Fruit fly (Drosophila melanogaster) whole organism, embryonic: ENCODE results near the gene Acyp2.
A peak's percentile ranks its signal among the peaks of the same experiment; 100 is the strongest.

Source experiments
- BEAF-32 ChIP-seq: fragments of 200-800 bp; sonication (Bioruptor generic); optimal IDR thresholded peaks from 3 replicates; lab custom pipeline; 2017; ENCODE audit warnings: missing biosample characterization, missing genetic modification characterization, mild to moderate bottlenecking, moderate library complexity, missing genetic modification reagents
- CG1024 ChIP-seq: fragments of 200-800 bp; sonication (Bioruptor generic); IDR thresholded peaks from 2 replicates; pipeline ENCODE4 v1.3.6; 2022; ENCODE audit warnings: missing biosample characterization, missing genetic modification characterization
- CG10267 ChIP-seq: fragments of 200-800 bp; sonication (Bioruptor generic); optimal IDR thresholded peaks from 2 replicates; lab custom pipeline; 2018; ENCODE audit warnings: missing biosample characterization, mild to moderate bottlenecking, missing genetic modification characterization, moderate library complexity
- CG10979 ChIP-seq: fragments of 200-800 bp; sonication (Bioruptor generic); optimal IDR thresholded peaks from 2 replicates; lab custom pipeline; 2018; ENCODE audit warnings: missing biosample characterization, mild to moderate bottlenecking, missing genetic modification characterization, moderate library complexity
- CG11398 ChIP-seq: fragments of 200-800 bp; sonication (Bioruptor generic); optimal IDR thresholded peaks from 2 replicates; lab custom pipeline; 2016; ENCODE audit warnings: missing biosample characterization, missing genetic modification characterization
- CG11456 ChIP-seq: fragments of 200-800 bp; sonication (Bioruptor generic); IDR thresholded peaks from 3 replicates; pipeline ENCODE4 v1.3.6; 2022; ENCODE audit warnings: missing biosample characterization, missing genetic modification characterization
- CG12744 ChIP-seq: fragments of 200-800 bp; sonication (Bioruptor generic); optimal IDR thresholded peaks from 2 replicates; lab custom pipeline; 2016; ENCODE audit warnings: missing biosample characterization, missing genetic modification characterization
- CG12769 ChIP-seq: fragments of 200-800 bp; sonication (Bioruptor generic); optimal IDR thresholded peaks from 2 replicates; lab custom pipeline; 2019; ENCODE audit warnings: missing biosample characterization, mild to moderate bottlenecking, missing genetic modification characterization, moderate library complexity
- CG14667 ChIP-seq: fragments of 200-800 bp; sonication (Bioruptor generic); IDR thresholded peaks from 2 replicates; pipeline ENCODE4 v1.3.6; 2022; ENCODE audit warnings: missing biosample characterization, missing genetic modification characterization
- CG14965 ChIP-seq: fragments of 200-800 bp; sonication (Bioruptor generic); optimal IDR thresholded peaks from 2 replicates; lab custom pipeline; 2016; ENCODE audit warnings: missing biosample characterization, missing genetic modification characterization, borderline replicate concordance
- CG15269 ChIP-seq: fragments of 200-800 bp; sonication (Bioruptor generic); optimal IDR thresholded peaks from 2 replicates; lab custom pipeline; 2018; ENCODE audit warnings: missing biosample characterization, mild to moderate bottlenecking, missing genetic modification characterization, moderate library complexity
- CG17186 ChIP-seq: fragments of 200-800 bp; sonication (Bioruptor generic); optimal IDR thresholded peaks from 3 replicates; lab custom pipeline; 2017; ENCODE audit warnings: missing biosample characterization, missing genetic modification reagents, missing genetic modification characterization
- CG17359 ChIP-seq: fragments of 200-800 bp; sonication (Bioruptor generic); optimal IDR thresholded peaks from 3 replicates; lab custom pipeline; 2018; ENCODE audit warnings: missing biosample characterization, mild to moderate bottlenecking, missing genetic modification characterization, moderate library complexity
- CG17829 ChIP-seq: fragments of 200-800 bp; optimal IDR thresholded peaks from 2 replicates; lab custom pipeline; 2019; ENCODE audit warnings: missing biosample characterization, mild to moderate bottlenecking, missing genetic modification characterization, moderate library complexity
- CG18011 ChIP-seq: fragments of 200-800 bp; sonication (Bioruptor generic); optimal IDR thresholded peaks from 2 replicates; lab custom pipeline; 2017; ENCODE audit warnings: missing biosample characterization, missing genetic modification characterization, mild to moderate bottlenecking, moderate library complexity, missing genotype
- CG3847 ChIP-seq: fragments of 200-800 bp; sonication (Bioruptor generic); IDR thresholded peaks from 2 replicates; pipeline ENCODE4 v1.3.6; 2022; ENCODE audit warnings: missing biosample characterization, missing genetic modification characterization
- CG42726 ChIP-seq: fragments of 200-800 bp; sonication (Bioruptor generic); IDR thresholded peaks from 2 replicates; pipeline ENCODE4 v1.3.6; 2022; ENCODE audit warnings: missing biosample characterization, missing genetic modification characterization; ENCODE audit not compliant: partially characterized antibody
- CG7556 ChIP-seq: fragments of 200-800 bp; sonication (Bioruptor generic); optimal IDR thresholded peaks from 2 replicates; lab custom pipeline; 2017; ENCODE audit warnings: missing biosample characterization, mild to moderate bottlenecking, missing genetic modification characterization
- CG7839 ChIP-seq: fragments of 200-800 bp; sonication (Bioruptor generic); optimal IDR thresholded peaks from 3 replicates; lab custom pipeline; 2018; ENCODE audit warnings: missing biosample characterization, mild to moderate bottlenecking, missing genetic modification characterization, moderate library complexity
- CG8089 ChIP-seq: fragments of 200-800 bp; sonication (Bioruptor generic); optimal IDR thresholded peaks from 3 replicates; lab custom pipeline; 2016; ENCODE audit warnings: missing biosample characterization, missing genetic modification characterization
- CG8290 ChIP-seq, 3 experiments: fragments of 200-800 bp; sonication (Bioruptor generic); optimal IDR thresholded peaks; 2 replicates each; lab custom pipeline; 2016 to 2019; ENCODE audit warnings: missing biosample characterization in 3 of 3, missing genetic modification characterization in 3 of 3, mild to moderate bottlenecking in 2 of 3, moderate library complexity in 1 of 3
- CG9609 ChIP-seq: fragments of 200-800 bp; sonication (Bioruptor generic); optimal IDR thresholded peaks from 3 replicates; lab custom pipeline; 2016; ENCODE audit warnings: missing biosample characterization, missing genetic modification characterization
- Chrac-16 ChIP-seq: fragments of 200-800 bp; sonication (Bioruptor generic); optimal IDR thresholded peaks from 3 replicates; lab custom pipeline; 2016; ENCODE audit warnings: missing biosample characterization, missing genetic modification characterization
- CoRest ChIP-seq: fragments of 200-800 bp; sonication (Bioruptor generic); optimal IDR thresholded peaks from 3 replicates; lab custom pipeline; 2018; ENCODE audit warnings: missing biosample characterization, mild to moderate bottlenecking, missing genetic modification characterization, moderate library complexity
- Doc3 ChIP-seq: fragments of 200-800 bp; sonication (Bioruptor generic); IDR thresholded peaks from 3 replicates; pipeline ENCODE4 v1.3.6; 2022; ENCODE audit warnings: missing biosample characterization, missing genetic modification characterization; ENCODE audit not compliant: partially characterized antibody
- Drgx ChIP-seq: fragments of 200-800 bp; sonication (Bioruptor generic); IDR thresholded peaks from 2 replicates; pipeline ENCODE4 v1.3.6; 2022; ENCODE audit warnings: missing biosample characterization, missing genetic modification characterization
- Gug ChIP-seq: fragments of 200-800 bp; sonication (Bioruptor generic); IDR thresholded peaks from 4 replicates; pipeline ENCODE4 v1.3.6; 2022; ENCODE audit warnings: missing biosample characterization, missing genetic modification characterization
- H2.0 ChIP-seq: fragments of 200-800 bp; sonication (Bioruptor generic); IDR thresholded peaks from 2 replicates; pipeline ENCODE4 v1.3.6; 2022; ENCODE audit warnings: missing biosample characterization, missing genetic modification characterization
- HLH3B ChIP-seq: fragments of 200-800 bp; sonication (Bioruptor generic); IDR thresholded peaks from 2 replicates; pipeline ENCODE4 v1.3.6; 2022; ENCODE audit warnings: missing biosample characterization, missing genetic modification characterization
- NfI ChIP-seq: fragments of 200-800 bp; sonication (Bioruptor generic); optimal IDR thresholded peaks from 3 replicates; lab custom pipeline; 2018; ENCODE audit warnings: missing biosample characterization, mild to moderate bottlenecking, missing genetic modification characterization, moderate library complexity
- Stat92E ChIP-seq, 3 experiments: fragments of >200 bp in 2 of 3; fragments of 200-800 bp in 1 of 3; sonication (Bioruptor generic) in 1 of 3; optimal IDR thresholded peaks; 2 replicates each; lab custom pipeline; 2017 to 2019; ENCODE audit warnings: missing biosample characterization in 3 of 3, missing genetic modification characterization in 3 of 3, mild to moderate bottlenecking in 1 of 3, moderate library complexity in 1 of 3
- Trl ChIP-seq, 3 experiments: fragments of >200 bp in 2 of 3; fragments of 200-800 bp in 1 of 3; sonication (Bioruptor generic) in 1 of 3; optimal IDR thresholded peaks; 2 replicates in 1 of 3; 3 replicates in 2 of 3; lab custom pipeline; 2016 to 2017; ENCODE audit warnings: missing biosample characterization in 1 of 3, missing genetic modification characterization in 1 of 3
- ab ChIP-seq: fragments of 200-800 bp; sonication (Bioruptor generic); optimal IDR thresholded peaks from 2 replicates; lab custom pipeline; 2016; ENCODE audit warnings: missing biosample characterization, missing genetic modification characterization
- al ChIP-seq: fragments of 200-800 bp; sonication (Bioruptor generic); IDR thresholded peaks from 2 replicates; pipeline ENCODE4 v1.3.6; 2022; ENCODE audit warnings: missing biosample characterization, missing genetic modification characterization
- ara ChIP-seq: fragments of 200-800 bp; sonication (Bioruptor generic); IDR thresholded peaks from 2 replicates; pipeline ENCODE4 v1.3.6; 2022; ENCODE audit warnings: missing biosample characterization, missing genetic modification characterization
- chinmo ChIP-seq: fragments of 200-800 bp; sonication (Bioruptor generic); IDR thresholded peaks from 4 replicates; pipeline ENCODE4 v1.3.6; 2022; ENCODE audit warnings: missing biosample characterization, missing genetic modification characterization; ENCODE audit not compliant: partially characterized antibody
- ci ChIP-seq: fragments of 200-800 bp; sonication (Bioruptor generic); IDR thresholded peaks from 3 replicates; pipeline ENCODE4 v1.3.6; 2022; ENCODE audit warnings: missing biosample characterization, missing genetic modification characterization
- dati ChIP-seq: fragments of 200-800 bp; sonication (Bioruptor generic); IDR thresholded peaks from 2 replicates; pipeline ENCODE4 v1.3.6; 2022; ENCODE audit warnings: missing biosample characterization, missing genetic modification characterization
- exex ChIP-seq: fragments of 200-800 bp; sonication (Bioruptor generic); optimal IDR thresholded peaks from 4 replicates; lab custom pipeline; 2018; ENCODE audit warnings: missing biosample characterization, mild to moderate bottlenecking, missing genetic modification characterization, moderate library complexity
- grn ChIP-seq: fragments of 200-800 bp; sonication (Bioruptor generic); optimal IDR thresholded peaks from 3 replicates; lab custom pipeline; 2017; ENCODE audit warnings: missing biosample characterization, missing genetic modification characterization
- gt ChIP-seq: fragments of 200-800 bp; sonication (Bioruptor generic); IDR thresholded peaks from 2 replicates; pipeline ENCODE4 v1.3.6; 2022; ENCODE audit warnings: missing biosample characterization, missing genetic modification characterization
- hkb ChIP-seq, 2 experiments: fragments of 200-800 bp in 1 of 2; fragments of >200 bp in 1 of 2; sonication (Bioruptor generic) in 1 of 2; IDR thresholded peaks in 1 of 2; optimal IDR thresholded peaks in 1 of 2; 2 replicates each; pipeline versions ENCODE4 v1.3.6 to Lab custom; 2017 to 2022; ENCODE audit warnings: missing biosample characterization in 1 of 2, missing genetic modification characterization in 1 of 2
- lmd ChIP-seq: fragments of 200-800 bp; sonication (Bioruptor generic); IDR thresholded peaks from 2 replicates; pipeline ENCODE4 v1.3.6; 2022; ENCODE audit warnings: missing biosample characterization, missing genetic modification characterization
- pan ChIP-seq, 4 experiments: fragments of >200 bp in 3 of 4; fragments of 200-800 bp in 1 of 4; sonication (Bioruptor generic) in 1 of 4; optimal IDR thresholded peaks in 3 of 4; IDR thresholded peaks in 1 of 4; 2 replicates each; pipeline versions ENCODE4 v1.3.6 to Lab custom; 2017 to 2022; ENCODE audit warnings: missing biosample characterization in 2 of 4, missing genetic modification characterization in 2 of 4, mixed read lengths in 1 of 4
- sens ChIP-seq: fragments of 200-800 bp; sonication (Bioruptor generic); peaks from one replicate; lab custom pipeline; 2016; ENCODE audit warnings: missing biosample characterization, missing genetic modification characterization
- so ChIP-seq: fragments of 200-800 bp; sonication (Bioruptor generic); IDR thresholded peaks from 3 replicates; pipeline ENCODE4 v1.3.6; 2022; ENCODE audit warnings: missing biosample characterization, missing genetic modification characterization
- ssp ChIP-seq: fragments of 200-800 bp; sonication (Bioruptor generic); IDR thresholded peaks from 2 replicates; pipeline ENCODE4 v1.3.6; 2022; ENCODE audit warnings: missing biosample characterization, missing genetic modification characterization
- trh ChIP-seq: fragments of 200-800 bp; sonication (Bioruptor generic); optimal IDR thresholded peaks from 2 replicates; lab custom pipeline; 2016; ENCODE audit warnings: missing biosample characterization, missing genetic modification characterization

Acyp2 gene

DNA sequence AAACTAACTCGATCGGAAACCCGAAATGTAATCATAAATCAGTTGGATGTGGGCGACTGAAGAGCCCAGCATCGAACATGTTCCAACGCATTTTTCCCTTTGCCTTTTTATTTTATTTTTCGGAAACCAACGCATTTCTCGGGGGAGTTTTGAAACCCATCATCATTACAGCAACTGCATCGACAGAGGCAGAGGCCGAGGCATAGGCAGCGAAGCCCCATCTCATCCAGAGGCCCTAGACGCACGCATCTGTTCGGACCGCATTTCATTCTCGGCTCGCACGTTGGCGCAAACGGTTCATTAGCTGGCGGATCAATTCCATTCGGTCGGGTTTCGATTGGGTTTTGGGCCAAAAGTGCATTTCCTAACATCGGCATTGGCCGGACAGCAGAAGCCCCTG lies 33.0 kb downstream of the Acyp2 start, which contains the start of gene CG4576 (continued):
- no peak for TF ChIP-seq Trl (optimal IDR thresholded peaks at IDR 0.05; lab: Kevin White, UChicago)
- TF ChIP-seq Trl (GFP tag; optimal IDR thresholded peaks at IDR 0.05; lab: Kevin White, UChicago), result no peak
- no peak for TF ChIP-seq CG14965 (GFP tag; lab: Kevin White, UChicago)
- TF ChIP-seq CG9609 (GFP tag; lab: Kevin White, UChicago), result no peak
- no peak for TF ChIP-seq CG17359 (tag; lab: Kevin White, UChicago)
- TF ChIP-seq Chrac-16 (GFP tag; lab: Kevin White, UChicago), result no peak
- TF ChIP-seq Stat92E (GFP tag; optimal IDR thresholded peaks at IDR 0.05; lab: Kevin White, UChicago), result no peak
- TF ChIP-seq HLH3B (GFP tag; lab: Robert Waterston, UW), result no peak
- TF ChIP-seq CG10267 (tag; lab: Kevin White, UChicago), result no peak
- TF ChIP-seq CG14667, result no peak
- TF ChIP-seq CG17186 (GFP tag; lab: Kevin White, UChicago), result no peak
- no peak for TF ChIP-seq CG10979
- 0 out of 3 replicates have a peak, but pooled peaks have one; percentile 58 for TF ChIP-seq CG11456 (GFP tag; lab: Robert Waterston, UW)
- no peak for TF ChIP-seq exex
- TF ChIP-seq sens (GFP tag; lab: Kevin White, UChicago), result peak; percentile 35
- no peak for TF ChIP-seq CG12769 (tag; lab: Kevin White, UChicago)
- no peak for TF ChIP-seq CG8290 (GFP tag; optimal IDR thresholded peaks at IDR 0.05; lab: Kevin White, UChicago)
- TF ChIP-seq CG8290 (tag; optimal IDR thresholded peaks at IDR 0.05; lab: Kevin White, UChicago), result no peak
- no peak for TF ChIP-seq CG11398
- TF ChIP-seq Doc3 (GFP tag; lab: Robert Waterston, UW), result no peak
- no peak for TF ChIP-seq CG8089 (GFP tag; lab: Kevin White, UChicago)
- 0 out of 2 replicates have a peak, but pooled peaks have one; percentile 22 for TF ChIP-seq ara (GFP tag; lab: Robert Waterston, UW)
- TF ChIP-seq CG18011 (GFP tag; lab: Kevin White, UChicago), result no peak
- 0 out of 4 replicates have a peak, but pooled peaks have one; percentile 7 for TF ChIP-seq chinmo (GFP tag; lab: Robert Waterston, UW)
- no peak for TF ChIP-seq BEAF-32
- TF ChIP-seq CG1024, result no peak

DNA sequence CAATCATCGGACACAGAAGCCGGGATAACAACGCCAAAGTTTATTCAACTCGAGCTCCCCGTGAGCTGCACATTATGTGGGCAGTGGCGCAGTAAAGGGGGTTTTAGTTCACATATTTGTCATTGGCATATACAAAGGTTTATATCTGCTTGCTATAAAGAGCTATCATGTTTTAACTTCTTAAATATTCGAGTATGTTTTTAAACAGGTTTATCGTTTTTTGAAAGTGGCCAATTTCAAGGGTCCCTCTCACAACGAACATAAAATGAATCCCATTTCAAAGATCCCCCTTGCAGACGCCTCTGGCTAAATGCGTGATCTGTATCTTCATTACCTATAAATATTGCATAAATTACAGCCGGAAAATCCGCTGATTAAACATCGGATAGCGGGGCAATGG lies 35.1 kb downstream of the Acyp2 start:
- TF ChIP-seq grn, result peak; percentile 72
- no peak for TF ChIP-seq so (GFP tag; lab: Robert Waterston, UW)
- TF ChIP-seq CG12744 (GFP tag; lab: Kevin White, UChicago), result no peak
- TF ChIP-seq CG3847 (GFP tag; lab: Robert Waterston, UW), result no peak
- peak; percentile 9 for TF ChIP-seq NfI
- no peak for TF ChIP-seq trh (GFP tag; lab: Kevin White, UChicago)
- peak; percentile 30 for TF ChIP-seq lmd (GFP tag; lab: Robert Waterston, UW)
- TF ChIP-seq ssp (GFP tag; lab: Robert Waterston, UW), result no peak
- no peak for TF ChIP-seq CG7556
- peak; percentile 35; the same call in 1 of the 2 replicates for TF ChIP-seq Drgx (GFP tag; lab: Robert Waterston, UW)
- no peak for TF ChIP-seq gt (GFP tag; lab: Robert Waterston, UW)
- no peak for TF ChIP-seq H2.0 (GFP tag; lab: Robert Waterston, UW)
- TF ChIP-seq CG7839 (tag; lab: Kevin White, UChicago), result no peak
- TF ChIP-seq ab, result no peak
- no peak for TF ChIP-seq al (GFP tag; lab: Robert Waterston, UW)
- peak; percentile 21 for TF ChIP-seq CoRest (tag; lab: Kevin White, UChicago)
- 0 out of 4 replicates have a peak, but pooled peaks have one; percentile 2 for TF ChIP-seq Gug
- TF ChIP-seq hkb (optimal IDR thresholded peaks at IDR 0.05; lab: Kevin White, UChicago), result no peak
- TF ChIP-seq hkb (GFP tag; IDR thresholded peaks at IDR 0.05; lab: Robert Waterston, UW), result 0 out of 2 replicates have a peak, but pooled peaks have one; percentile 33
- TF ChIP-seq ci (GFP tag; lab: Robert Waterston, UW), result no peak
- no peak for TF ChIP-seq Trl (optimal IDR thresholded peaks at IDR 0.05; lab: Kevin White, UChicago)
- TF ChIP-seq Trl (GFP tag; optimal IDR thresholded peaks at IDR 0.05; lab: Kevin White, UChicago), result no peak
- TF ChIP-seq CG17829 (tag; lab: Kevin White, UChicago), result peak; percentile 21
- TF ChIP-seq CG15269 (tag; lab: Kevin White, UChicago), result peak; percentile 38
- TF ChIP-seq pan (optimal IDR thresholded peaks at IDR 0.05; lab: Kevin White, UChicago), result no peak
- peak in 1 of 2 experiments; percentile 28 for TF ChIP-seq pan (GFP tag; optimal IDR thresholded peaks at IDR 0.05 in 1 of 2, IDR thresholded peaks at IDR 0.05 in 1 of 2)
- no peak for TF ChIP-seq CG42726
- no peak for TF ChIP-seq dati (GFP tag; lab: Robert Waterston, UW)
